Fruit fly (Drosophila melanogaster): ENCODE data around the gene mkg-p.
A peak's percentile ranks its signal among the peaks of the same experiment; 100 is the strongest.

The mkg-p gene

dm6 chr3L:8360643-8361110, 44.4 kb downstream of the mkg-p start, which contains the start of gene Idh (continued):
- TF ChIP-seq sc (optimal IDR thresholded peaks at IDR 0.05) (no peak), sc (GFP tag; optimal IDR thresholded peaks at IDR 0.05) (no peak), Atf-2 (GFP tag; optimal IDR thresholded peaks at IDR 0.05) (no peak), so (GFP tag; IDR thresholded peaks at IDR 0.05) (no peak; the same call in 2 of the 3 replicates), nom (GFP tag; optimal IDR thresholded peaks at IDR 0.05) (peak; percentile 55), Camta (GFP tag; optimal IDR thresholded peaks at IDR 0.05) (no peak), CG2712 (tag; optimal IDR thresholded peaks at IDR 0.05) (no peak), nerfin-1 (tag; optimal IDR thresholded peaks at IDR 0.05) (no peak), gsb-n (tag; optimal IDR thresholded peaks at IDR 0.05) (peak; percentile 20), CG11398 (GFP tag; optimal IDR thresholded peaks at IDR 0.05) (no peak), CG6254 (GFP tag; optimal IDR thresholded peaks at IDR 0.05) (no peak), CG1603 (tag; optimal IDR thresholded peaks at IDR 0.05) (peak; percentile 2), chinmo (GFP tag; IDR thresholded peaks at IDR 0.05; ENCODE audit: partially characterized antibody) (peak; percentile 80; the same call in 2 of the 4 replicates), CG15269 (tag; optimal IDR thresholded peaks at IDR 0.05) (peak; percentile 34), Mrtf (GFP tag; IDR thresholded peaks at IDR 0.05) (no peak), rib (GFP tag; IDR thresholded peaks at IDR 0.05) (peak; percentile 57; the same call in 1 of the 2 replicates), seq (GFP tag; IDR thresholded peaks at IDR 0.05) (no peak), CG14860 (GFP tag; IDR thresholded peaks at IDR 0.05; ENCODE audit: partially characterized antibody) (no peak), Meics (GFP tag; optimal IDR thresholded peaks at IDR 0.05) (peak; percentile 17), CrebB (tag; optimal IDR thresholded peaks at IDR 0.05) (peak; percentile 51), tll (GFP tag; optimal IDR thresholded peaks at IDR 0.05) (no peak), dmrt11E (tag; optimal IDR thresholded peaks at IDR 0.05) (no peak), hbn (GFP tag; IDR thresholded peaks at IDR 0.05; ENCODE audit: partially characterized antibody) (peak; percentile 48; the same call in 1 of the 2 replicates), CG17612 (GFP tag; IDR thresholded peaks at IDR 0.05) (no peak), CG13624 (GFP tag; optimal IDR thresholded peaks at IDR 0.05) (no peak), Mes4 (GFP tag; optimal IDR thresholded peaks at IDR 0.05) (no peak), z (GFP tag; IDR thresholded peaks at IDR 0.05) (no peak)

- TF ChIP-seq Trl (optimal IDR thresholded peaks at IDR 0.05) = peak in 1 of 2 experiments; percentile 34
- no peak for TF ChIP-seq Trl (GFP tag; optimal IDR thresholded peaks at IDR 0.05)
- no peak for TF ChIP-seq Hey (tag; optimal IDR thresholded peaks at IDR 0.05)
- no peak for TF ChIP-seq CG9727 (GFP tag; optimal IDR thresholded peaks at IDR 0.05)
- TF ChIP-seq dm (GFP tag; optimal IDR thresholded peaks at IDR 0.05) = no peak
- no peak for TF ChIP-seq nerfin-1 (tag; optimal IDR thresholded peaks at IDR 0.05)
- no peak for TF ChIP-seq CG14860 (GFP tag; IDR thresholded peaks at IDR 0.05; ENCODE audit: partially characterized antibody)
- no peak for TF ChIP-seq NK7.1 (GFP tag; optimal IDR thresholded peaks at IDR 0.05)
- no peak for TF ChIP-seq CG6854 (GFP tag; optimal IDR thresholded peaks at IDR 0.05)
- 0 out of 2 replicates have a peak, but pooled peaks have one; percentile 16 for TF ChIP-seq CG32772 (GFP tag; IDR thresholded peaks at IDR 0.05)
- peak; percentile 23 for TF ChIP-seq sqz (GFP tag; optimal IDR thresholded peaks at IDR 0.05)
- no peak for TF ChIP-seq CG8388 (GFP tag; optimal IDR thresholded peaks at IDR 0.05)
- TF ChIP-seq fd64A (GFP tag; optimal IDR thresholded peaks at IDR 0.05) = no peak
- TF ChIP-seq Neu2 (GFP tag; optimal IDR thresholded peaks at IDR 0.05; ENCODE audit: borderline replicate concordance) = no peak
- no peak for TF ChIP-seq CG9609 (GFP tag; optimal IDR thresholded peaks at IDR 0.05)
- no peak for TF ChIP-seq dan (GFP tag; IDR thresholded peaks at IDR 0.05)
- no peak for TF ChIP-seq dimm (GFP tag; IDR thresholded peaks at IDR 0.05)
- peak in 1 of 2 experiments; percentile 65 for TF ChIP-seq bsh (GFP tag; optimal IDR thresholded peaks at IDR 0.05)
- 0 out of 2 replicates have a peak, but pooled peaks have one; percentile 24 for TF ChIP-seq Drgx (GFP tag; IDR thresholded peaks at IDR 0.05)
- 0 out of 2 replicates have a peak, but pooled peaks have one; percentile 16 for TF ChIP-seq Awh (GFP tag; IDR thresholded peaks at IDR 0.05)
- no peak for TF ChIP-seq cwo (GFP tag; optimal IDR thresholded peaks at IDR 0.05)
- TF ChIP-seq exex (tag; optimal IDR thresholded peaks at IDR 0.05) = peak; percentile 50
- peak; percentile 93 for TF ChIP-seq nom (GFP tag; optimal IDR thresholded peaks at IDR 0.05)
- no peak for TF ChIP-seq CG1832 (GFP tag; optimal IDR thresholded peaks at IDR 0.05)
Measured at dm6 chr3L:8360063-8360642, 44.9 kb downstream of the mkg-p start.

Measured in whole organism, embryonic.